Fruit fly (Drosophila melanogaster) whole organism: Measurements from ENCODE around the gene CG3277.

ENCODE experiments used
- CG8478 ChIP-seq: fragments of >200 bp; optimal IDR thresholded peaks from 2 replicates; lab custom pipeline; 2018; ENCODE audit warnings: inconsistent platforms
- EcR ChIP-seq, 2 experiments: fragments of >200 bp; optimal IDR thresholded peaks; 2 replicates each; lab custom pipeline; 2017; ENCODE audit warnings: missing biosample characterization in 2 of 2, missing genetic modification characterization in 2 of 2, missing genetic modification reagents in 2 of 2
- usp ChIP-seq: fragments of >200 bp; optimal IDR thresholded peaks from 2 replicates; lab custom pipeline; 2017; ENCODE audit warnings: missing biosample characterization, missing genetic modification characterization, mixed read lengths

DNA sequence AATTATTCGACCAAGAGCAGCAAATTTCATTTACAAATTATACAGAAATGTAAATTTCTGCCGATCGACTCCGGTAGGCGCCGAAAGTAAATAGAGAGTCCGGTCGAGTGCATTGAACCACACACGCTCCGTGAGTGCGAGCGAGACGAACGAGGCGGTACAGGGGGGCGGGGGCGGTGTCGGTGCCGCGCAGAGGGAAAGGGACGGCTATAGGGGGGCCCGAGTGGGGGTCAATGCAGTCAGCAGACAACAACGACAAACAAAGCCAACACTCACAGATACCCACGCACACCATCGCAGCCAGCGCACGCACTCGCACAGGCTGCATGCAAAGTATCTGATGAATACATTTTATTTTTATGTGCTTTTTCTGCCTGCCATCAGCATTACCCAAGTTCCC is 35.5 kb downstream of the CG3277 start:
- TF ChIP-seq usp (GFP tag; lab: Kevin White, UChicago) = no peak
- no peak for TF ChIP-seq CG8478 (lab: Kevin White, UChicago)
- peak; percentile 96 to 97 for TF ChIP-seq EcR (GFP tag; optimal IDR thresholded peaks at IDR 0.05; lab: Kevin White, UChicago)
